Fruit fly (Drosophila melanogaster): Measurements from ENCODE around the gene jub.
A peak's percentile ranks its signal among the peaks of the same experiment; 100 is the strongest.

Gene jub

DNA sequence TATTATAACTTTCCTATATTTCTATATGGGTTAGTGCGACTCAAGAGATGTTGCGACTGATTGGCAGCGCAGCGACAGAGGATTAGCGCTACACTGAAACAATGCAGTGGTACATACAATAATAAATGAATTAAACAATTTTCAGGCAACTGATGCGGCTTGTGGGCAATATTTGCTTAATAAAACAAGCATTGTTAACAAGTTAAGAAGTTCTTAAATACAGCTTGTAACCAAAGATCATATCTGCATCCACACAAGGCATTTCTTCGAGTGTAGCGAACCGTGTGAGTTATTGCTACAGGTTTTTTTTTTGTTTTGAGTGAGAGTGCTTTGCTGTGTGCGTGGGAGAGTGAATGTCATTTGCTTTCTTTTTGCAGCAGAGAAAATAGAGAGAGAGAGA lies 8.8 kb upstream of the jub start (continued):
- TF ChIP-seq Oaz (GFP tag; IDR thresholded peaks at IDR 0.05): peak; percentile 56
- peak; percentile 68 for TF ChIP-seq HLH3B (GFP tag; IDR thresholded peaks at IDR 0.05)
- TF ChIP-seq mam (GFP tag; optimal IDR thresholded peaks at IDR 0.05): peak; percentile 77
- TF ChIP-seq Atf6 (GFP tag; IDR thresholded peaks at IDR 0.05): peak; percentile 62; the same call in 1 of the 2 replicates
- TF ChIP-seq ap (GFP tag; IDR thresholded peaks at IDR 0.05): peak; percentile 65
- peak; percentile 91 for TF ChIP-seq vvl (GFP tag; IDR thresholded peaks at IDR 0.05)
- no peak for TF ChIP-seq h (optimal IDR thresholded peaks at IDR 0.05)
- TF ChIP-seq Lim3 (GFP tag; IDR thresholded peaks at IDR 0.05): peak; percentile 31; the same call in 1 of the 2 replicates
- TF ChIP-seq hb (GFP tag; IDR thresholded peaks at IDR 0.05; ENCODE audit: partially characterized antibody): no peak
- TF ChIP-seq Nf-YA (GFP tag; IDR thresholded peaks at IDR 0.05): peak; percentile 73
- peak; percentile 51 for TF ChIP-seq CG12155 (GFP tag; optimal IDR thresholded peaks at IDR 0.05)
- no peak for TF ChIP-seq ac (GFP tag; optimal IDR thresholded peaks at IDR 0.05)
- peak; percentile 78 for TF ChIP-seq CG14441 (GFP tag; IDR thresholded peaks at IDR 0.05)
- no peak for TF ChIP-seq Dp (GFP tag; optimal IDR thresholded peaks at IDR 0.05)
- peak; percentile 14 for TF ChIP-seq MTF-1 (GFP tag; optimal IDR thresholded peaks at IDR 0.05; ENCODE audit: borderline replicate concordance)
- TF ChIP-seq Hsf (GFP tag; optimal IDR thresholded peaks at IDR 0.05): peak; percentile 76
- TF ChIP-seq TFAM (GFP tag; optimal IDR thresholded peaks at IDR 0.05): peak; percentile 3
- TF ChIP-seq CG7928 (GFP tag; optimal IDR thresholded peaks at IDR 0.05): peak; percentile 17
- no peak for TF ChIP-seq zen2 (GFP tag; IDR thresholded peaks at IDR 0.05; ENCODE audit: partially characterized antibody)
- TF ChIP-seq CG30431 (GFP tag; optimal IDR thresholded peaks at IDR 0.05): peak; percentile 55
- TF ChIP-seq CG14860 (GFP tag; IDR thresholded peaks at IDR 0.05; ENCODE audit: partially characterized antibody): no peak
- TF ChIP-seq NC2α (GFP tag; optimal IDR thresholded peaks at IDR 0.05): peak; percentile 51
- TF ChIP-seq sob (GFP tag; IDR thresholded peaks at IDR 0.05): peak; percentile 69
- TF ChIP-seq CG2875 (GFP tag; optimal IDR thresholded peaks at IDR 0.05): peak; percentile 60
- TF ChIP-seq ro (GFP tag; IDR thresholded peaks at IDR 0.05): no peak; the same call in 1 of the 2 replicates
- TF ChIP-seq Neu2 (GFP tag; optimal IDR thresholded peaks at IDR 0.05; ENCODE audit: borderline replicate concordance): peak; percentile 20
- TF ChIP-seq CG3065 (GFP tag; optimal IDR thresholded peaks at IDR 0.05): no peak
- peak; percentile 49 for TF ChIP-seq tio (GFP tag; optimal IDR thresholded peaks at IDR 0.05)
- TF ChIP-seq CG15696 (tag; optimal IDR thresholded peaks at IDR 0.05): peak; percentile 42
- peak; percentile 57 for TF ChIP-seq grau (tag; optimal IDR thresholded peaks at IDR 0.05)
- TF ChIP-seq tgo (GFP tag; IDR thresholded peaks at IDR 0.05): peak; percentile 69
- no peak for TF ChIP-seq CG4328 (GFP tag; optimal IDR thresholded peaks at IDR 0.05)
- TF ChIP-seq CG10462 (GFP tag; optimal IDR thresholded peaks at IDR 0.05): peak; percentile 26
- TF ChIP-seq Bgb (GFP tag; IDR thresholded peaks at IDR 0.05; ENCODE audit: partially characterized antibody): no peak
- no peak; the same call in 2 of the 3 replicates for TF ChIP-seq Mrtf (GFP tag; IDR thresholded peaks at IDR 0.05)
- peak; percentile 53 for TF ChIP-seq Abd-B (GFP tag; optimal IDR thresholded peaks at IDR 0.05)
- peak; percentile 28 for TF ChIP-seq CG2116 (GFP tag; optimal IDR thresholded peaks at IDR 0.05)
- TF ChIP-seq ci (GFP tag; IDR thresholded peaks at IDR 0.05): peak; percentile 88
- TF ChIP-seq CG9876 (GFP tag; optimal IDR thresholded peaks at IDR 0.05): peak; percentile 35
- TF ChIP-seq stc (GFP tag; IDR thresholded peaks at IDR 0.05): peak; percentile 73
- TF ChIP-seq CG13624 (GFP tag; optimal IDR thresholded peaks at IDR 0.05): peak; percentile 58
- peak; percentile 48 for TF ChIP-seq Six4 (GFP tag; optimal IDR thresholded peaks at IDR 0.05)
- TF ChIP-seq pho (GFP tag; optimal IDR thresholded peaks at IDR 0.05): peak; percentile 65
- TF ChIP-seq CG3163 (GFP tag; optimal IDR thresholded peaks at IDR 0.05): peak; percentile 22
- TF ChIP-seq CG34376 (GFP tag; optimal IDR thresholded peaks at IDR 0.05): no peak
- TF ChIP-seq CG34224 (GFP tag; IDR thresholded peaks at IDR 0.05; ENCODE audit: partially characterized antibody): no peak
- TF ChIP-seq ERR (GFP tag; optimal IDR thresholded peaks at IDR 0.05): peak; percentile 68
- TF ChIP-seq Rx (GFP tag; IDR thresholded peaks at IDR 0.05): peak; percentile 67
- TF ChIP-seq sima (GFP tag; optimal IDR thresholded peaks at IDR 0.05): no peak
- 0 out of 2 replicates have a peak, but pooled peaks have one; percentile 23 for TF ChIP-seq bowl (GFP tag; IDR thresholded peaks at IDR 0.05)
- peak; percentile 65 for TF ChIP-seq ssp (GFP tag; IDR thresholded peaks at IDR 0.05)
- TF ChIP-seq ham (GFP tag; IDR thresholded peaks at IDR 0.05): peak; percentile 21; the same call in 1 of the 2 replicates

Data from whole organism, embryonic.